Worm (Caenorhabditis elegans) whole organism, midembryonic: Measurements from ENCODE around the gene W02H3.1.

Source experiments
- T22C8.4 ChIP-seq: fragments of 200-800 bp; sonication (Bioruptor generic); IDR thresholded peaks from 2 replicates; pipeline ENCODE4 v1.3.6; 2022; ENCODE audit warnings: missing genetic modification characterization, missing compliant biosample characterization
- cog-1 ChIP-seq: sonication (generic microtip); optimal IDR thresholded peaks from 2 replicates; lab custom pipeline; 2016; ENCODE audit warnings: missing genetic modification characterization, missing compliant biosample characterization
- flt-1 ChIP-seq: fragments of 200-800 bp; sonication (Bioruptor generic); IDR thresholded peaks from 2 replicates; pipeline ENCODE4 v1.3.6; 2022; ENCODE audit warnings: missing genetic modification characterization, missing compliant biosample characterization
- klf-2 ChIP-seq: fragments of 200-800 bp; sonication (Bioruptor generic); conservative IDR thresholded peaks from 2 replicates; pipeline ENCODE4 v1.3.6; 2022; ENCODE audit warnings: missing genetic modification reagents, missing genetic modification characterization, missing compliant biosample characterization
- med-1 ChIP-seq: sonication (generic microtip); optimal IDR thresholded peaks from 2 replicates; lab custom pipeline; 2017; ENCODE audit warnings: missing genetic modification characterization, mild to moderate bottlenecking, missing compliant biosample characterization, antibody characterized with exemption, missing genetic modification reagents; ENCODE audit not compliant: insufficient read depth
- ref-1 ChIP-seq: fragments of 200-800 bp; sonication (Bioruptor generic); conservative IDR thresholded peaks from 2 replicates; pipeline ENCODE4 v1.3.6; 2022; ENCODE audit warnings: missing genetic modification reagents, missing genetic modification characterization, missing compliant biosample characterization
- tab-1 ChIP-seq: fragments of 200-800 bp; sonication (Bioruptor generic); IDR thresholded peaks from 2 replicates; pipeline ENCODE4 v1.3.6; 2022; ENCODE audit warnings: missing genetic modification characterization, missing compliant biosample characterization
- ztf-23 ChIP-seq: fragments of 200-800 bp; sonication (Bioruptor generic); IDR thresholded peaks from 2 replicates; pipeline ENCODE4 v1.3.6; 2022; ENCODE audit warnings: missing genetic modification reagents, missing genetic modification characterization, missing compliant biosample characterization
- ztf-29 ChIP-seq: fragments of 200-800 bp; sonication (Bioruptor generic); IDR thresholded peaks from 2 replicates; pipeline ENCODE4 v1.3.6; 2022; ENCODE audit warnings: missing genetic modification reagents, missing genetic modification characterization, missing compliant biosample characterization

W02H3.1 gene

ce11 chrX:11123998-11124397 lies 18.7 kb upstream of the W02H3.1 start:
- TF ChIP-seq flt-1 (GFP tag; lab: Robert Waterston, UW) (no peak), ref-1 (GFP tag; lab: Robert Waterston, UW) (no peak), tab-1 (GFP tag; lab: Robert Waterston, UW) (no peak), T22C8.4 (GFP tag; lab: Robert Waterston, UW) (no peak), med-1 (GFP tag; lab: Kevin White, UChicago) (no peak), cog-1 (tag; lab: Kevin White, UChicago) (no peak), ztf-23 (GFP tag; lab: Robert Waterston, UW) (no peak), ztf-29 (GFP tag; lab: Robert Waterston, UW) (no peak), klf-2 (GFP tag; lab: Robert Waterston, UW) (no peak)

- no peak for TF ChIP-seq ztf-29 (GFP tag; lab: Robert Waterston, UW)
- TF ChIP-seq flt-1 (GFP tag; lab: Robert Waterston, UW): no peak
- TF ChIP-seq klf-2 (GFP tag; lab: Robert Waterston, UW): no peak
- no peak for TF ChIP-seq tab-1 (GFP tag; lab: Robert Waterston, UW)
- no peak for TF ChIP-seq med-1 (GFP tag; lab: Kevin White, UChicago)
Measured at ce11 chrX:11122412-11122811, 17.2 kb upstream of the W02H3.1 start.

DNA sequence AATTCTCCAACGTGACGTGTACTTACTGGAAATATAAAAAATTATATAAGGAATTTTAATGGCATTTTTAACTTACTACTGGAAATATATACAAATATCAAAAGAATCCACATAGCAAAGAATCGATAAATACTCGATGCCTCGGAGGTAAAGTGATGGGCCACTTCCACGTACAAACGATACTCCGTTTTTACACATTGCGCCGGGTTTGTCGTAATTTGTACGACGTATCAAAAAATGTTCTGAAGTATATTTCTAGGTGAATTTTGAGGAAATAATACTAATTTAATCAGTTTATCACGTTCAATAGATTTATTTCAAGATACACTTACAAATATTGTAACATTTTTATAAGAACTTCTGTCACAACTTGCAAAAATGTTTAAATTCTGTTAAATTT lies 15.5 kb upstream of the W02H3.1 start, which contains the start of gene R08B4.3:
TSS of gene R08B4.3 (minus strand) at position 198 of the 400 bp plus-strand sequence.
- TF ChIP-seq cog-1 (tag; lab: Kevin White, UChicago): no peak
- no peak for TF ChIP-seq klf-2 (GFP tag; lab: Robert Waterston, UW)
- no peak for TF ChIP-seq med-1 (GFP tag; lab: Kevin White, UChicago)
- no peak for TF ChIP-seq ztf-23 (GFP tag; lab: Robert Waterston, UW)
- no peak for TF ChIP-seq tab-1 (GFP tag; lab: Robert Waterston, UW)

DNA sequence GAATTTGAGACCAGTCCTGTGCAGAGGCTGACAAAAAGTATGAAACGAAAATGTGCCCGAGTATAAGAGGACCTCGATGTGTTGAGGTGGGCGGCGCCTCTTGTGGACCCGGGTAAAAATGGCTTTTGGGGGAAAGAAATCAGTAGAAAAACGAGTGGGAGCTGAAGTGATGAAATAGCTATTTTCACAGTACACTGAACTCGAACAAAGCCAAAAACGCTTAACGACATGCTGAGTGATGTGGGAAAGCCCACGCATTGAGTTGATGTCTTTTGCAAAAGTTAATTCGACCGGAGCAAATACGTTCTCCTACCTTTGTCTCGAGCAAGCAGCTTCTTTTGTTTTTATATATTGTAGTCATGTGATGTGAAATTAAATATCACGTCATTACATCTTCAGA lies 11.5 kb upstream of the W02H3.1 start, which contains the start of gene nlp-66:
TSS of gene nlp-66 (minus strand) at position 101 of the 400 bp plus-strand sequence.
- TF ChIP-seq cog-1 (tag; lab: Kevin White, UChicago): no peak

DNA sequence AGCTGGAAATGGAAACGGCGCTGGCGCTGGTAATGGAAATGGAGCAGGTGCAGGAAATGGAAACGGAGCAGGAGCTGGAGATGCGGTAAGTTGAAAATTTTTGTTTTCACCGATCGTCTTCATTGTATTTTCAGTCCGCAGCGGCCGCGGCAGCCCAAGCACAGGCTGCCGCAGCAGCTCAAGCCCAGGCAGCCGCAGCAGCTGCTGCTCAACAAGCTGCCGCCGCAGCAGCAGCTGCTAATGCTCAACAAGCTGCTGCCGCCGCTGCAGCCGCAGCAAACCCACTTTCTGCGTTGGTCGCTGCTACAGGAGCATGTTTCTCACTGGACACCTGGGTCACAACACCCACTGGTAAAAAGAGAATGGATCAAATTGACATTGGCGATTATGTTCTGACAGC lies 9.2 kb upstream of the W02H3.1 start:
- TF ChIP-seq T22C8.4 (GFP tag; lab: Robert Waterston, UW) (no peak), med-1 (GFP tag; lab: Kevin White, UChicago) (no peak), tab-1 (GFP tag; lab: Robert Waterston, UW) (no peak), ref-1 (GFP tag; lab: Robert Waterston, UW) (no peak), ztf-23 (GFP tag; lab: Robert Waterston, UW) (no peak), ztf-29 (GFP tag; lab: Robert Waterston, UW) (no peak), flt-1 (GFP tag; lab: Robert Waterston, UW) (no peak), klf-2 (GFP tag; lab: Robert Waterston, UW) (no peak), cog-1 (tag; lab: Kevin White, UChicago) (no peak)

- TF ChIP-seq klf-2 (GFP tag; lab: Robert Waterston, UW) (no peak), flt-1 (GFP tag; lab: Robert Waterston, UW) (no peak), ztf-23 (GFP tag; lab: Robert Waterston, UW) (no peak), T22C8.4 (GFP tag; lab: Robert Waterston, UW) (no peak), tab-1 (GFP tag; lab: Robert Waterston, UW) (no peak)
Measured at ce11 chrX:11109200-11109599, 3.9 kb upstream of the W02H3.1 start, which contains the start of gene grd-1. Gene grd-1 (plus strand): TSS chrX:11109440.

ce11 chrX:11107076-11107475 lies 1.8 kb upstream of the W02H3.1 start, which contains the start of gene clc-17:
Gene clc-17 (plus strand): TSS chrX:11107376.
- TF ChIP-seq med-1 (GFP tag; lab: Kevin White, UChicago) (no peak), klf-2 (GFP tag; lab: Robert Waterston, UW) (no peak), flt-1 (GFP tag; lab: Robert Waterston, UW) (no peak), T22C8.4 (GFP tag; lab: Robert Waterston, UW) (no peak), tab-1 (GFP tag; lab: Robert Waterston, UW) (no peak), ztf-29 (GFP tag; lab: Robert Waterston, UW) (no peak)

ce11 chrX:11103173-11103572 lies 2.1 kb downstream of the W02H3.1 start:
- TF ChIP-seq ztf-23 (GFP tag; lab: Robert Waterston, UW) (no peak), ref-1 (GFP tag; lab: Robert Waterston, UW) (no peak), cog-1 (tag; lab: Kevin White, UChicago) (no peak), flt-1 (GFP tag; lab: Robert Waterston, UW) (no peak), med-1 (GFP tag; lab: Kevin White, UChicago) (no peak)

DNA sequence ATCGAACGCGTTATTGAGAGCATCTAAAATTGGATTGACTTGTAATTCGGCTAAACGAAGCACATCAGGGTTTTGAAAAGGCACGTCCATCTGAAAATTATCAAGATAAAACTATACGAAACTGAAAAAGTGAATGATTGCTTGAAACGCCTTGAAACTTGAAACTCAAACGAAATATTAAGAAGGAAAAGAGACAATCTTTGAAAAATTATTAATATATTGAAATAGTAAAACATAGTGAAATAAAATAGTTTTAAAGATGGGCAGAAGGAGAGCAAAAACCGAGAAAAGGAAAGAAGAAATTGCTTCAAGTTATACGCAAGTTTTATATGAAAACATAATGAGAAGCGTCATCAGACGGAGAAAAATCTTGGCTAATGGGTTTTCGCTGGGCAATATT lies 7.2 kb downstream of the W02H3.1 start, which contains the start of gene W02H3.3:
TSS of gene W02H3.3 (minus strand) at position 101 of the 400 bp plus-strand sequence.
- TF ChIP-seq klf-2 (GFP tag; lab: Robert Waterston, UW): no peak
- no peak for TF ChIP-seq ref-1 (GFP tag; lab: Robert Waterston, UW)
- no peak for TF ChIP-seq cog-1 (tag; lab: Kevin White, UChicago)
- TF ChIP-seq T22C8.4 (GFP tag; lab: Robert Waterston, UW): no peak
- no peak for TF ChIP-seq flt-1 (GFP tag; lab: Robert Waterston, UW)
- no peak for TF ChIP-seq ztf-29 (GFP tag; lab: Robert Waterston, UW)
- no peak for TF ChIP-seq tab-1 (GFP tag; lab: Robert Waterston, UW)
- TF ChIP-seq med-1 (GFP tag; lab: Kevin White, UChicago): no peak
- no peak for TF ChIP-seq ztf-23 (GFP tag; lab: Robert Waterston, UW)

DNA sequence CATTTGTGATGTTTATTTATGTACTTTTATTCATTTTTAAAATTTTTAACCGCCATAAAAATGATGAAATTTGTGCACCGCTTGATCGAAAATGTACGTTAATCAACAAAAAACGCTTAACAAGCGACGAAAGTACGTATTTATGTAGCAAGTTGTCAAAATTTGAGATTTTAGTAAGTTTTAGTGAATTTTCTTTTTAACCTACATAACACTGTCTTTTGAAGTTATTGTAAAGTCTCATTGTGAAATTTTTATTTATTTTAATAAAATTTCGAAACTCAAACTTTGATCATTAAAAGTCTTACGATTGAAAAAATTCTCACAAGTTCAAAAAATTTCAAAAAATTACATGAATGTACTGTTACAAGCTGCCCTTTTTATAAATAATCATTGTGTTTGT lies 7.9 kb downstream of the W02H3.1 start:
- no peak for TF ChIP-seq flt-1 (GFP tag; lab: Robert Waterston, UW)
- TF ChIP-seq tab-1 (GFP tag; lab: Robert Waterston, UW): no peak
- TF ChIP-seq med-1 (GFP tag; lab: Kevin White, UChicago): no peak
- no peak for TF ChIP-seq ztf-23 (GFP tag; lab: Robert Waterston, UW)
- TF ChIP-seq ztf-29 (GFP tag; lab: Robert Waterston, UW): no peak
- TF ChIP-seq klf-2 (GFP tag; lab: Robert Waterston, UW): no peak
- TF ChIP-seq T22C8.4 (GFP tag; lab: Robert Waterston, UW): no peak
- TF ChIP-seq cog-1 (tag; lab: Kevin White, UChicago): no peak
- no peak for TF ChIP-seq ref-1 (GFP tag; lab: Robert Waterston, UW)
